Fruit fly (Drosophila melanogaster): ENCODE data around the gene CG33272.
A peak's percentile ranks its signal among the peaks of the same experiment; 100 is the strongest.

CG33272 gene

DNA sequence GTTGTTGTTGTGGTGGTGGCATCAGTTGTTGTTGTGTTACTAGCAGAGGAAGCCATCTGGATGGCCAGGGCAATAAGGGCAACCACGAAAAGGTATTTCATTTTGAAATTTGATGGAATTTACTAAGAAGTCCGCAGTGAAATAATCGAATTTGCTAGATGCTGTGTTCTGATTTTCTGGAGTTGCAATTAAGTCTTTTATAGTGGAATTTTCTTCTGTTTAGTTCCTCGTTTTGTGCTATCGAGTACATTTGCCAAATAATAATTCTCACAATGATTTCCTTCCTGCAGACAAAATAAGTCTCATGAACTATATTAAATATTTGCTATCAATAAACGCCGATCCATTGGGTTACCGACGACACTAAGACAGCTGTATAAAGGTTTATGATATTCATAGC, at the start of gene CG33272:
CG33272 (minus strand) TSS at position 101 of the 400 bp plus-strand sequence.
- TF ChIP-seq Abd-B (GFP tag; optimal IDR thresholded peaks at IDR 0.05): no peak
- TF ChIP-seq fru (GFP tag; optimal IDR thresholded peaks at IDR 0.05): no peak
- no peak for TF ChIP-seq dsf (GFP tag; optimal IDR thresholded peaks at IDR 0.05; ENCODE audit: borderline replicate concordance)
- no peak for TF ChIP-seq OdsH (GFP tag; optimal IDR thresholded peaks at IDR 0.05)
- no peak for TF ChIP-seq HLH106 (tag; optimal IDR thresholded peaks at IDR 0.05)
- no peak for TF ChIP-seq Mio (GFP tag; optimal IDR thresholded peaks at IDR 0.05)
- TF ChIP-seq Sp1 (GFP tag; optimal IDR thresholded peaks at IDR 0.05): no peak
- no peak for TF ChIP-seq Vsx2 (GFP tag; optimal IDR thresholded peaks at IDR 0.05; ENCODE audit: partially characterized antibody)
- TF ChIP-seq CG9705 (GFP tag; optimal IDR thresholded peaks at IDR 0.05): no peak
- TF ChIP-seq dmrt93B (GFP tag; optimal IDR thresholded peaks at IDR 0.05): no peak

- TF ChIP-seq Hr83 (GFP tag; optimal IDR thresholded peaks at IDR 0.05; ENCODE audit: poor library complexity, severe bottlenecking) (no peak), Hr78 (GFP tag; optimal IDR thresholded peaks at IDR 0.05) (no peak)
These were observed 46.8 kb upstream of the CG33272 start for dm6 chr3L:11557209-11557608.

dm6 chr3L:11556637-11557036, 46.2 kb upstream of the CG33272 start:
- TF ChIP-seq dl (GFP tag; optimal IDR thresholded peaks at IDR 0.05; ENCODE audit: insufficient read depth in 1 of 2, partially characterized antibody in 2 of 2) (no peak), OdsH (GFP tag; optimal IDR thresholded peaks at IDR 0.05) (no peak), Hr78 (GFP tag; optimal IDR thresholded peaks at IDR 0.05) (no peak), lola (GFP tag; optimal IDR thresholded peaks at IDR 0.05) (no peak), CrebA (GFP tag; optimal IDR thresholded peaks at IDR 0.05; ENCODE audit: borderline replicate concordance) (no peak), Myc (optimal IDR thresholded peaks at IDR 0.05) (no peak), Jra (GFP tag; optimal IDR thresholded peaks at IDR 0.05) (no peak), Hnf4 (GFP tag; optimal IDR thresholded peaks at IDR 0.05) (no peak), ey (GFP tag; optimal IDR thresholded peaks at IDR 0.05) (no peak), sv (GFP tag; optimal IDR thresholded peaks at IDR 0.05) (peak; percentile 17), fru (GFP tag; optimal IDR thresholded peaks at IDR 0.05) (peak; percentile 15), tai (GFP tag; optimal IDR thresholded peaks at IDR 0.05) (no peak), h (GFP tag; optimal IDR thresholded peaks at IDR 0.05) (no peak), rgr (GFP tag; optimal IDR thresholded peaks at IDR 0.05) (no peak), Dfd (GFP tag; optimal IDR thresholded peaks at IDR 0.05) (no peak), CG9705 (GFP tag; optimal IDR thresholded peaks at IDR 0.05) (no peak), Sp1 (GFP tag; optimal IDR thresholded peaks at IDR 0.05) (no peak), brk (GFP tag; optimal IDR thresholded peaks at IDR 0.05) (no peak)

- TF ChIP-seq Myc (optimal IDR thresholded peaks at IDR 0.05) (no peak), Dfd (GFP tag; optimal IDR thresholded peaks at IDR 0.05) (peak; percentile 89), CrebA (GFP tag; optimal IDR thresholded peaks at IDR 0.05; ENCODE audit: borderline replicate concordance) (no peak), pan (optimal IDR thresholded peaks at IDR 0.05) (no peak), lola (GFP tag; optimal IDR thresholded peaks at IDR 0.05) (no peak), sv (GFP tag; optimal IDR thresholded peaks at IDR 0.05) (peak; percentile 57), Vsx2 (GFP tag; optimal IDR thresholded peaks at IDR 0.05; ENCODE audit: partially characterized antibody) (no peak)
These were observed 45.5 kb upstream of the CG33272 start for dm6 chr3L:11555662-11556460.

- TF ChIP-seq OdsH (GFP tag; optimal IDR thresholded peaks at IDR 0.05) (no peak), Dfd (GFP tag; optimal IDR thresholded peaks at IDR 0.05) (no peak), GATAd (GFP tag; optimal IDR thresholded peaks at IDR 0.05) (no peak), CG32264 (GFP tag; optimal IDR thresholded peaks at IDR 0.05) (no peak), Sp1 (GFP tag; optimal IDR thresholded peaks at IDR 0.05) (no peak), pan (optimal IDR thresholded peaks at IDR 0.05) (no peak), Rel (GFP tag; optimal IDR thresholded peaks at IDR 0.05) (no peak), Rel (tag; optimal IDR thresholded peaks at IDR 0.05) (no peak), HLH106 (tag; optimal IDR thresholded peaks at IDR 0.05) (no peak), tai (GFP tag; optimal IDR thresholded peaks at IDR 0.05) (no peak), CrebA (GFP tag; optimal IDR thresholded peaks at IDR 0.05; ENCODE audit: borderline replicate concordance) (no peak)
These were observed 44.4 kb upstream of the CG33272 start for dm6 chr3L:11554796-11555195.

All from whole organism, wandering third instar larva.